Fruit fly (Drosophila melanogaster): ENCODE measurements around the gene TAF1B.

DNA sequence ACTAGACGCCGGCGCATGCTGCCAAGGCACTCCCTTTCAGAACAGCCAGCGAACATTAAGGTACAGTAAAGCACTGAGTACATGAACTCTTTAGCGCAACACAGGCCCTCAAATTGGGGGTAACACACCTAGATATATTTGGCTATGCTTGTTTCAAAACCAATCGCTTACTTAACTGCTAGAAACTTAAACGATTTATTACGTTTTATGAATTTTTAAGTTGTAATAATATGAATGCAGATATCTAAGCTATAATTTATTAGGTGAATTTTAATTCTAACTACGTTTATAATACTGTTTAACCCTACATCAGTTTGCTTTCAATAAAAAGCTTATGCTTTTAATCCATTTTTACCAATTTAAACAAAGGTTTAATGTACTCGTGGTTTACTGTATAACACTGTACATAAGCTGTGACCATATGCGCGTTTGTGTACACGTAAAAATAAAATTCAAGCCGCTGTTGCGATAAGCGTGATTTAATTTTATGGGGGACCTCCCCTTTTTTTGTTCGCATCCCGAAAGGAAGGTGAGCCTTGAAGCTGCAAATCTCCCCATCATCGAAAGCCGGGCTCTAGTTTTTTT, 33.0 kb upstream of the TAF1B start:
- no peak for TF ChIP-seq usp (GFP tag; optimal IDR thresholded peaks at IDR 0.05)
- TF ChIP-seq pan (optimal IDR thresholded peaks at IDR 0.05): no peak
- TF ChIP-seq CG8478 (optimal IDR thresholded peaks at IDR 0.05): no peak
- no peak for TF ChIP-seq psq (optimal IDR thresholded peaks at IDR 0.05)
- TF ChIP-seq Dll (optimal IDR thresholded peaks at IDR 0.05): no peak
- no peak for TF ChIP-seq EcR (GFP tag; optimal IDR thresholded peaks at IDR 0.05)

All from whole organism.